Fruit fly (Drosophila melanogaster) whole organism, embryonic: ENCODE data around the gene CG45073.

Source experiments
- Asciz ChIP-seq: fragments of 200-800 bp; sonication (Bioruptor generic); optimal IDR thresholded peaks from 2 replicates; lab custom pipeline; 2017; ENCODE audit warnings: missing biosample characterization, mild to moderate bottlenecking, missing genetic modification characterization, missing genetic modification reagents
- CG11093 ChIP-seq: fragments of 200-800 bp; sonication (Bioruptor generic); IDR thresholded peaks from 3 replicates; pipeline ENCODE4 v1.3.6; 2022; ENCODE audit warnings: missing biosample characterization, missing genetic modification characterization
- CG11504 ChIP-seq: fragments of 200-800 bp; sonication (Bioruptor generic); optimal IDR thresholded peaks from 3 replicates; lab custom pipeline; 2019; ENCODE audit warnings: missing biosample characterization, mild to moderate bottlenecking, missing genetic modification characterization, moderate library complexity
- CG12219 ChIP-seq: fragments of 200-800 bp; sonication (Bioruptor generic); optimal IDR thresholded peaks from 3 replicates; lab custom pipeline; 2018; ENCODE audit warnings: missing biosample characterization, mild to moderate bottlenecking, missing genetic modification characterization
- CG12659 ChIP-seq: fragments of 200-800 bp; sonication (Bioruptor generic); optimal IDR thresholded peaks from 3 replicates; lab custom pipeline; 2017; ENCODE audit warnings: mild to moderate bottlenecking, missing biosample characterization, missing genetic modification reagents, missing genetic modification characterization
- CG13123 ChIP-seq: fragments of 200-800 bp; sonication (Bioruptor generic); optimal IDR thresholded peaks from 2 replicates; lab custom pipeline; 2016; ENCODE audit warnings: missing biosample characterization, missing genetic modification characterization
- CG13296 ChIP-seq: fragments of 200-800 bp; sonication (Bioruptor generic); optimal IDR thresholded peaks from 3 replicates; lab custom pipeline; 2018; ENCODE audit warnings: missing biosample characterization, mild to moderate bottlenecking, missing genetic modification characterization
- CG15479 ChIP-seq: fragments of 200-800 bp; sonication (Bioruptor generic); optimal IDR thresholded peaks from 3 replicates; lab custom pipeline; 2019; ENCODE audit warnings: missing biosample characterization, mild to moderate bottlenecking, missing genetic modification characterization, moderate library complexity
- CG15514 ChIP-seq: fragments of 200-800 bp; sonication (Bioruptor generic); optimal IDR thresholded peaks from 3 replicates; lab custom pipeline; 2017; ENCODE audit warnings: missing biosample characterization, missing genetic modification characterization, mild to moderate bottlenecking, moderate library complexity, missing genetic modification reagents
- CG16813 ChIP-seq: fragments of 200-800 bp; sonication (Bioruptor generic); IDR thresholded peaks from 3 replicates; pipeline ENCODE4 v1.3.6; 2022; ENCODE audit warnings: missing biosample characterization, missing genetic modification characterization; ENCODE audit not compliant: partially characterized antibody
- CG17361 ChIP-seq: fragments of 200-800 bp; sonication (Bioruptor generic); IDR thresholded peaks from 3 replicates; pipeline ENCODE4 v1.3.6; 2022; ENCODE audit warnings: missing biosample characterization, missing genetic modification characterization
- CG17829 ChIP-seq: fragments of 200-800 bp; optimal IDR thresholded peaks from 2 replicates; lab custom pipeline; 2019; ENCODE audit warnings: missing biosample characterization, mild to moderate bottlenecking, missing genetic modification characterization, moderate library complexity
- CG18619 ChIP-seq: fragments of 200-800 bp; sonication (Bioruptor generic); optimal IDR thresholded peaks from 3 replicates; lab custom pipeline; 2017; ENCODE audit warnings: missing biosample characterization, mild to moderate bottlenecking, missing genetic modification characterization
- CG2120 ChIP-seq: fragments of 200-800 bp; sonication (Bioruptor generic); optimal IDR thresholded peaks from 3 replicates; lab custom pipeline; 2016; ENCODE audit warnings: missing biosample characterization, missing genetic modification characterization
- CG2199 ChIP-seq: fragments of 200-800 bp; sonication (Bioruptor generic); IDR thresholded peaks from 3 replicates; pipeline ENCODE4 v1.3.6; 2022; ENCODE audit warnings: missing biosample characterization, missing genetic modification characterization
- CG2875 ChIP-seq: fragments of 200-800 bp; sonication (Bioruptor generic); optimal IDR thresholded peaks from 2 replicates; lab custom pipeline; 2017; ENCODE audit warnings: missing biosample characterization, mild to moderate bottlenecking, missing genetic modification characterization, missing genetic modification reagents
- CG32532 ChIP-seq: fragments of 200-800 bp; sonication (Bioruptor generic); IDR thresholded peaks from 2 replicates; pipeline ENCODE4 v1.3.6; 2022; ENCODE audit warnings: missing biosample characterization, missing genetic modification characterization
- CG3281 ChIP-seq: fragments of 200-800 bp; sonication (Bioruptor generic); optimal IDR thresholded peaks from 3 replicates; lab custom pipeline; 2017; ENCODE audit warnings: missing biosample characterization, mild to moderate bottlenecking, missing genetic modification characterization
- CG33557 ChIP-seq: fragments of 200-800 bp; sonication (Bioruptor generic); optimal IDR thresholded peaks from 2 replicates; lab custom pipeline; 2019; ENCODE audit warnings: missing biosample characterization, mild to moderate bottlenecking, missing genetic modification characterization, moderate library complexity
- CG3847 ChIP-seq: fragments of 200-800 bp; sonication (Bioruptor generic); IDR thresholded peaks from 2 replicates; pipeline ENCODE4 v1.3.6; 2022; ENCODE audit warnings: missing biosample characterization, missing genetic modification characterization
- CG5953 ChIP-seq: fragments of 200-800 bp; sonication (Bioruptor generic); IDR thresholded peaks from 2 replicates; pipeline ENCODE4 v1.3.6; 2022; ENCODE audit warnings: missing biosample characterization, missing genetic modification characterization
- CG6175 ChIP-seq: fragments of 200-800 bp; sonication (Bioruptor generic); IDR thresholded peaks from 3 replicates; pipeline ENCODE4 v1.3.6; 2022; ENCODE audit warnings: missing biosample characterization, missing genetic modification characterization
- CG7271 ChIP-seq: fragments of 200-800 bp; sonication (Bioruptor generic); optimal IDR thresholded peaks from 2 replicates; lab custom pipeline; 2018; ENCODE audit warnings: missing biosample characterization, mild to moderate bottlenecking, missing genetic modification characterization, moderate library complexity
- CG8765 ChIP-seq: fragments of 200-800 bp; sonication (Bioruptor generic); IDR thresholded peaks from 2 replicates; pipeline ENCODE4 v1.3.6; 2022; ENCODE audit warnings: missing biosample characterization, missing genetic modification characterization
- CG9215 ChIP-seq: fragments of 200-800 bp; sonication (Bioruptor generic); IDR thresholded peaks from 2 replicates; pipeline ENCODE4 v1.3.6; 2022; ENCODE audit warnings: missing biosample characterization, missing genetic modification characterization
- CG9727 ChIP-seq: fragments of 200-800 bp; sonication (Bioruptor generic); optimal IDR thresholded peaks from 3 replicates; lab custom pipeline; 2017; ENCODE audit warnings: missing biosample characterization, mild to moderate bottlenecking, missing genetic modification characterization
- Dip3 ChIP-seq: fragments of 200-800 bp; sonication (Bioruptor generic); optimal IDR thresholded peaks from 3 replicates; lab custom pipeline; 2016; ENCODE audit warnings: missing biosample characterization, missing genetic modification characterization
- HLH3B ChIP-seq: fragments of 200-800 bp; sonication (Bioruptor generic); IDR thresholded peaks from 2 replicates; pipeline ENCODE4 v1.3.6; 2022; ENCODE audit warnings: missing biosample characterization, missing genetic modification characterization
- NC2β ChIP-seq: fragments of 200-800 bp; sonication (Bioruptor generic); optimal IDR thresholded peaks from 2 replicates; lab custom pipeline; 2016; ENCODE audit warnings: missing biosample characterization, missing genetic modification characterization
- Neu2 ChIP-seq: fragments of 200-800 bp; sonication (Bioruptor generic); optimal IDR thresholded peaks from 3 replicates; lab custom pipeline; 2016; ENCODE audit warnings: missing biosample characterization, missing genetic modification characterization, borderline replicate concordance
- Opbp ChIP-seq: fragments of 200-800 bp; sonication (Bioruptor generic); IDR thresholded peaks from 3 replicates; pipeline ENCODE4 v1.3.6; 2022; ENCODE audit warnings: missing biosample characterization, missing genetic modification characterization; ENCODE audit not compliant: partially characterized antibody
- PHDP ChIP-seq: fragments of 200-800 bp; sonication (Bioruptor generic); optimal IDR thresholded peaks from 3 replicates; lab custom pipeline; 2018; ENCODE audit warnings: missing biosample characterization, mild to moderate bottlenecking, missing genetic modification characterization, moderate library complexity
- Pdp1 ChIP-seq, 2 experiments: fragments of 200-800 bp; sonication (Bioruptor generic); optimal IDR thresholded peaks; 3 replicates each; lab custom pipeline; 2016; ENCODE audit warnings: missing biosample characterization in 2 of 2, missing genetic modification characterization in 2 of 2, mild to moderate bottlenecking in 1 of 2, moderate library complexity in 1 of 2
- Ptx1 ChIP-seq: fragments of 200-800 bp; sonication (Bioruptor generic); IDR thresholded peaks from 2 replicates; pipeline ENCODE4 v1.3.6; 2022; ENCODE audit warnings: missing biosample characterization, missing genetic modification characterization
- Six4 ChIP-seq: fragments of 200-800 bp; sonication (Bioruptor generic); optimal IDR thresholded peaks from 2 replicates; lab custom pipeline; 2016; ENCODE audit warnings: missing biosample characterization, missing genetic modification characterization
- Taf1 ChIP-seq: fragments of 200-800 bp; sonication (Bioruptor generic); IDR thresholded peaks from 2 replicates; pipeline ENCODE4 v1.3.6; 2022; ENCODE audit warnings: missing biosample characterization, missing genetic modification characterization
- ase ChIP-seq: fragments of 200-800 bp; sonication (Bioruptor generic); IDR thresholded peaks from 3 replicates; pipeline ENCODE4 v1.3.6; 2022; ENCODE audit warnings: missing biosample characterization, missing genetic modification characterization
- btn ChIP-seq: fragments of 200-800 bp; sonication (Bioruptor generic); optimal IDR thresholded peaks from 2 replicates; lab custom pipeline; 2016; ENCODE audit warnings: missing biosample characterization, missing genetic modification characterization
- cg ChIP-seq: fragments of 200-800 bp; sonication (Bioruptor generic); optimal IDR thresholded peaks from 3 replicates; lab custom pipeline; 2019; ENCODE audit warnings: missing biosample characterization, mild to moderate bottlenecking, missing genetic modification characterization, moderate library complexity
- crol ChIP-seq: fragments of 200-800 bp; sonication (Bioruptor generic); IDR thresholded peaks from 2 replicates; pipeline ENCODE4 v1.3.6; 2022; ENCODE audit warnings: missing biosample characterization, missing genetic modification characterization
- ewg ChIP-seq: fragments of 200-800 bp; sonication (Bioruptor generic); optimal IDR thresholded peaks from 3 replicates; lab custom pipeline; 2017; ENCODE audit warnings: mild to moderate bottlenecking, missing biosample characterization, missing genetic modification reagents, missing genetic modification characterization
- her ChIP-seq: fragments of 200-800 bp; sonication (Bioruptor generic); optimal IDR thresholded peaks from 2 replicates; lab custom pipeline; 2016; ENCODE audit warnings: missing biosample characterization, missing genetic modification characterization
- maf-S ChIP-seq: fragments of 200-800 bp; sonication (Bioruptor generic); optimal IDR thresholded peaks from 2 replicates; lab custom pipeline; 2016; ENCODE audit warnings: missing biosample characterization, missing genetic modification characterization
- otp ChIP-seq: fragments of 200-800 bp; sonication (Bioruptor generic); IDR thresholded peaks from 3 replicates; pipeline ENCODE4, ENCODE4 v1.3.6; 2022; ENCODE audit warnings: missing biosample characterization, missing genetic modification characterization
- pb ChIP-seq: fragments of 200-800 bp; sonication (Bioruptor generic); optimal IDR thresholded peaks from 3 replicates; lab custom pipeline; 2016; ENCODE audit warnings: missing biosample characterization, missing genetic modification characterization
- pfk ChIP-seq: fragments of 200-800 bp; sonication (Bioruptor generic); optimal IDR thresholded peaks from 2 replicates; lab custom pipeline; 2018; ENCODE audit warnings: missing biosample characterization, mild to moderate bottlenecking, missing genetic modification characterization, moderate library complexity
- psq ChIP-seq: fragments of 200-800 bp; sonication (Bioruptor generic); optimal IDR thresholded peaks from 2 replicates; lab custom pipeline; 2017; ENCODE audit warnings: missing biosample characterization, missing genetic modification characterization
- rib ChIP-seq: fragments of 200-800 bp; sonication (Bioruptor generic); IDR thresholded peaks from 2 replicates; pipeline ENCODE4 v1.3.6; 2022; ENCODE audit warnings: missing biosample characterization, missing genetic modification characterization
- salm ChIP-seq: fragments of 200-800 bp; sonication (Bioruptor generic); optimal IDR thresholded peaks from 2 replicates; lab custom pipeline; 2018; ENCODE audit warnings: missing biosample characterization, mild to moderate bottlenecking, missing genetic modification characterization
- sisA ChIP-seq: fragments of 200-800 bp; sonication (Bioruptor generic); IDR thresholded peaks from 2 replicates; pipeline ENCODE4 v1.3.6; 2022; ENCODE audit warnings: missing biosample characterization, missing genetic modification characterization
- sug ChIP-seq: fragments of 200-800 bp; optimal IDR thresholded peaks from 2 replicates; lab custom pipeline; 2019; ENCODE audit warnings: missing biosample characterization, mild to moderate bottlenecking, missing genetic modification characterization, moderate library complexity
- zf30C ChIP-seq: fragments of 200-800 bp; sonication (Bioruptor generic); optimal IDR thresholded peaks from 3 replicates; lab custom pipeline; 2018; ENCODE audit warnings: missing biosample characterization, mild to moderate bottlenecking, missing genetic modification characterization

Gene CG45073

dm6 chr3R:30083215-30083614 lies 41.3 kb downstream of the CG45073 start (continued):
- TF ChIP-seq pb (GFP tag; lab: Kevin White, UChicago): no peak
- TF ChIP-seq PHDP (tag; lab: Kevin White, UChicago): no peak
- TF ChIP-seq Ptx1 (GFP tag; lab: Robert Waterston, UW): peak; percentile 37; the same call in 1 of the 2 replicates
- no peak for TF ChIP-seq Opbp (GFP tag; lab: Robert Waterston, UW)
- TF ChIP-seq CG11093 (GFP tag; lab: Robert Waterston, UW): no peak
- TF ChIP-seq CG11504 (tag; lab: Kevin White, UChicago): peak; percentile 46
- no peak for TF ChIP-seq CG18619
- TF ChIP-seq CG13123 (GFP tag; lab: Kevin White, UChicago): no peak
- TF ChIP-seq CG2120 (GFP tag; lab: Kevin White, UChicago): peak; percentile 32
- TF ChIP-seq crol (GFP tag; lab: Robert Waterston, UW): no peak
- TF ChIP-seq CG17829 (tag; lab: Kevin White, UChicago): no peak
- no peak for TF ChIP-seq CG12219 (GFP tag; lab: Kevin White, UChicago)
- TF ChIP-seq ewg (GFP tag; lab: Kevin White, UChicago): no peak
- TF ChIP-seq Asciz (GFP tag; lab: Kevin White, UChicago): no peak
- 0 out of 3 replicates have a peak, but pooled peaks have one; percentile 13 for TF ChIP-seq CG17361 (GFP tag; lab: Robert Waterston, UW)
- TF ChIP-seq rib (GFP tag; lab: Robert Waterston, UW): no peak
- no peak for TF ChIP-seq CG15514 (GFP tag; lab: Kevin White, UChicago)
- TF ChIP-seq pfk: no peak
- TF ChIP-seq CG6175 (GFP tag; lab: Robert Waterston, UW): no peak
- no peak for TF ChIP-seq CG2199
- TF ChIP-seq HLH3B: peak; percentile 25; the same call in 1 of the 2 replicates
- TF ChIP-seq Pdp1 (GFP tag; optimal IDR thresholded peaks at IDR 0.05; lab: Kevin White, UChicago): peak in 1 of 2 experiments; percentile 11
- no peak for TF ChIP-seq CG5953 (GFP tag; lab: Robert Waterston, UW)
- TF ChIP-seq CG9215 (GFP tag; lab: Robert Waterston, UW): no peak
- TF ChIP-seq psq: no peak
- no peak for TF ChIP-seq salm
- no peak for TF ChIP-seq btn (GFP tag; lab: Kevin White, UChicago)
- TF ChIP-seq CG15479 (GFP tag; lab: Kevin White, UChicago): no peak
- no peak for TF ChIP-seq CG3847 (GFP tag; lab: Robert Waterston, UW)
- TF ChIP-seq Taf1 (GFP tag; lab: Robert Waterston, UW): no peak
- TF ChIP-seq CG2875: no peak
- TF ChIP-seq cg (GFP tag; lab: Kevin White, UChicago): no peak
- TF ChIP-seq zf30C (GFP tag; lab: Kevin White, UChicago): no peak
- no peak for TF ChIP-seq CG13296
- no peak for TF ChIP-seq maf-S
- no peak; the same call in 1 of the 2 replicates for TF ChIP-seq sisA
- TF ChIP-seq Neu2 (GFP tag; lab: Kevin White, UChicago): no peak
- no peak for TF ChIP-seq NC2β (GFP tag; lab: Kevin White, UChicago)
- TF ChIP-seq CG3281: no peak
- no peak for TF ChIP-seq Six4
- no peak for TF ChIP-seq CG9727
- TF ChIP-seq CG12659: no peak
- no peak for TF ChIP-seq Dip3 (GFP tag; lab: Kevin White, UChicago)
- no peak for TF ChIP-seq CG7271 (tag; lab: Kevin White, UChicago)
- TF ChIP-seq ase (GFP tag; lab: Robert Waterston, UW): no peak
- no peak for TF ChIP-seq sug (tag; lab: Kevin White, UChicago)
- TF ChIP-seq otp: no peak
- no peak for TF ChIP-seq CG32532 (GFP tag; lab: Robert Waterston, UW)
- TF ChIP-seq CG8765: no peak
- no peak for TF ChIP-seq CG33557 (GFP tag; lab: Kevin White, UChicago)
- no peak for TF ChIP-seq her (GFP tag; lab: Kevin White, UChicago)
- no peak for TF ChIP-seq CG16813 (GFP tag; lab: Robert Waterston, UW)
